Worm (Caenorhabditis elegans): ENCODE measurements around the gene F48G7.10.

DNA sequence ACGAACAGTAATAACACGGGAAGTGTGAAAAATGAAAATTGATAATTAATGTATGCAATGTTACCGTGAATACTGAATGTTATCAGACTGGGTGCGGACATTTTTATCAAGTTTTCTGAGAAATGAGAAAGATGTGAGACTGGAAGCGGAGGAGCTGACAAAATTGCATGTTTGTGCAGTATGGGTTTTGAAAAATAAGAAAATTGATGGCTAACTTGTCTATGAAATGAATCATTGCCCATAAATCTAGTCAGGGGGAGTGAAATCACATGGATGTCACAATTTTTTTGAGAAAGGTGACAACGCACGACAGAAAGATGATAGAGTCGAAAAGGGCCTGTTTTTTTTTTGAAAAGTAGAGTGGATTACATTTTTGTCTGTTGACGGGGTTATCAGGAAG, 36.6 kb upstream of the F48G7.10 start, which contains the start of gene sru-24:
- TF ChIP-seq aly-2 (tag; optimal IDR thresholded peaks at IDR 0.05) (no peak), unc-30 (tag; optimal IDR thresholded peaks at IDR 0.05) (no peak), ceh-82 (tag; optimal IDR thresholded peaks at IDR 0.05) (no peak), nhr-237 (tag; optimal IDR thresholded peaks at IDR 0.05) (no peak), tbx-2 (tag; optimal IDR thresholded peaks at IDR 0.05) (no peak), unc-62 (GFP tag; optimal IDR thresholded peaks at IDR 0.05) (no peak), ztf-11 (tag; optimal IDR thresholded peaks at IDR 0.05) (no peak), lin-39 (tag; optimal IDR thresholded peaks at IDR 0.05) (no peak), mdl-1 (tag; optimal IDR thresholded peaks at IDR 0.05) (no peak), ztf-4 (tag; optimal IDR thresholded peaks at IDR 0.05) (no peak), nhr-77 (tag; optimal IDR thresholded peaks at IDR 0.05) (no peak), sox-4 (tag; optimal IDR thresholded peaks at IDR 0.05) (no peak), nhr-85 (tag) (peak; percentile 6), lin-13 (GFP tag; optimal IDR thresholded peaks at IDR 0.05) (no peak)
